Fruit fly (Drosophila melanogaster) whole organism, embryonic: ENCODE measurements around the gene Cyt-c-d.

Experiments
- CG11695 ChIP-seq: fragments of 200-800 bp; sonication (Bioruptor generic); IDR thresholded peaks from 3 replicates; pipeline ENCODE4 v1.3.6; 2022; ENCODE audit warnings: missing biosample characterization, missing genetic modification characterization
- CG1603 ChIP-seq: fragments of 200-800 bp; sonication (Bioruptor generic); optimal IDR thresholded peaks from 2 replicates; lab custom pipeline; 2019; ENCODE audit warnings: missing biosample characterization, mild to moderate bottlenecking, missing genetic modification characterization, moderate library complexity
- CG16813 ChIP-seq: fragments of 200-800 bp; sonication (Bioruptor generic); IDR thresholded peaks from 3 replicates; pipeline ENCODE4 v1.3.6; 2022; ENCODE audit warnings: missing biosample characterization, missing genetic modification characterization; ENCODE audit not compliant: partially characterized antibody
- CG18011 ChIP-seq: fragments of 200-800 bp; sonication (Bioruptor generic); optimal IDR thresholded peaks from 2 replicates; lab custom pipeline; 2017; ENCODE audit warnings: missing biosample characterization, missing genetic modification characterization, mild to moderate bottlenecking, moderate library complexity, missing genotype
- CG18764 ChIP-seq: fragments of 200-800 bp; sonication (Bioruptor generic); optimal IDR thresholded peaks from 3 replicates; lab custom pipeline; 2016; ENCODE audit warnings: missing biosample characterization, missing genetic modification characterization
- CG5180 ChIP-seq: fragments of 200-800 bp; sonication (Bioruptor generic); optimal IDR thresholded peaks from 3 replicates; lab custom pipeline; 2017; ENCODE audit warnings: missing biosample characterization, missing genetic modification characterization, mild to moderate bottlenecking, moderate library complexity, missing genetic modification reagents
- CG7963 ChIP-seq: fragments of 200-800 bp; sonication (Bioruptor generic); IDR thresholded peaks from 3 replicates; pipeline ENCODE4 v1.3.6; 2022; ENCODE audit warnings: missing biosample characterization, missing genetic modification characterization; ENCODE audit not compliant: partially characterized antibody
- CG7987 ChIP-seq: fragments of 200-800 bp; sonication (Bioruptor generic); optimal IDR thresholded peaks from 2 replicates; lab custom pipeline; 2018; ENCODE audit warnings: missing biosample characterization, mild to moderate bottlenecking, missing genetic modification characterization, moderate library complexity
- CG8765 ChIP-seq: fragments of 200-800 bp; sonication (Bioruptor generic); IDR thresholded peaks from 2 replicates; pipeline ENCODE4 v1.3.6; 2022; ENCODE audit warnings: missing biosample characterization, missing genetic modification characterization
- CG8924 ChIP-seq: fragments of 200-800 bp; optimal IDR thresholded peaks from 3 replicates; lab custom pipeline; 2019; ENCODE audit warnings: missing biosample characterization, mild to moderate bottlenecking, missing genetic modification characterization, moderate library complexity
- CHES-1-like ChIP-seq: fragments of 200-800 bp; sonication (Bioruptor generic); optimal IDR thresholded peaks from 2 replicates; lab custom pipeline; 2016; ENCODE audit warnings: missing biosample characterization, missing genetic modification characterization
- CoRest ChIP-seq: fragments of 200-800 bp; sonication (Bioruptor generic); optimal IDR thresholded peaks from 3 replicates; lab custom pipeline; 2018; ENCODE audit warnings: missing biosample characterization, mild to moderate bottlenecking, missing genetic modification characterization, moderate library complexity
- Doc3 ChIP-seq: fragments of 200-800 bp; sonication (Bioruptor generic); IDR thresholded peaks from 3 replicates; pipeline ENCODE4 v1.3.6; 2022; ENCODE audit warnings: missing biosample characterization, missing genetic modification characterization; ENCODE audit not compliant: partially characterized antibody
- E2f2 ChIP-seq: fragments of 200-800 bp; sonication (Bioruptor generic); IDR thresholded peaks from 2 replicates; pipeline ENCODE4 v1.3.6; 2022; ENCODE audit warnings: missing biosample characterization, missing genetic modification characterization
- Ets65A ChIP-seq: fragments of 200-800 bp; sonication (Bioruptor generic); peaks from one replicate; lab custom pipeline; 2016; ENCODE audit warnings: missing biosample characterization, missing genetic modification characterization
- HLH3B ChIP-seq: fragments of 200-800 bp; sonication (Bioruptor generic); IDR thresholded peaks from 2 replicates; pipeline ENCODE4 v1.3.6; 2022; ENCODE audit warnings: missing biosample characterization, missing genetic modification characterization
- Lhr ChIP-seq: fragments of 200-800 bp; sonication (Bioruptor generic); optimal IDR thresholded peaks from 3 replicates; lab custom pipeline; 2017; ENCODE audit warnings: mild to moderate bottlenecking, missing biosample characterization, missing genetic modification reagents, missing genetic modification characterization
- MBD-R2 ChIP-seq: fragments of 200-800 bp; sonication (Bioruptor generic); IDR thresholded peaks from 2 replicates; pipeline ENCODE4 v1.3.6; 2022; ENCODE audit warnings: missing biosample characterization, missing genetic modification characterization
- Opbp ChIP-seq: fragments of 200-800 bp; sonication (Bioruptor generic); IDR thresholded peaks from 3 replicates; pipeline ENCODE4 v1.3.6; 2022; ENCODE audit warnings: missing biosample characterization, missing genetic modification characterization; ENCODE audit not compliant: partially characterized antibody
- Sox100B ChIP-seq: fragments of 200-800 bp; sonication (Bioruptor generic); optimal IDR thresholded peaks from 3 replicates; lab custom pipeline; 2018; ENCODE audit warnings: missing biosample characterization, mild to moderate bottlenecking, missing genetic modification characterization
- Sry-δ ChIP-seq: fragments of 200-800 bp; sonication (Bioruptor generic); optimal IDR thresholded peaks from 2 replicates; lab custom pipeline; 2016; ENCODE audit warnings: missing biosample characterization, missing genetic modification characterization
- aop ChIP-seq: fragments of 200-800 bp; sonication (Bioruptor generic); IDR thresholded peaks from 2 replicates; pipeline ENCODE4 v1.3.6; 2022; ENCODE audit warnings: missing biosample characterization, missing genetic modification characterization
- ap ChIP-seq: fragments of 200-800 bp; sonication (Bioruptor generic); IDR thresholded peaks from 2 replicates; pipeline ENCODE4 v1.3.6; 2022; ENCODE audit warnings: missing biosample characterization, missing genetic modification characterization
- ase ChIP-seq: fragments of 200-800 bp; sonication (Bioruptor generic); IDR thresholded peaks from 3 replicates; pipeline ENCODE4 v1.3.6; 2022; ENCODE audit warnings: missing biosample characterization, missing genetic modification characterization
- ato ChIP-seq: fragments of 200-800 bp; sonication (Bioruptor generic); IDR thresholded peaks from 2 replicates; pipeline ENCODE4 v1.3.6; 2022; ENCODE audit warnings: missing biosample characterization, missing genetic modification characterization; ENCODE audit not compliant: partially characterized antibody
- bbx ChIP-seq: fragments of 200-800 bp; sonication (Bioruptor generic); IDR thresholded peaks from 2 replicates; pipeline ENCODE4 v1.3.6; 2022; ENCODE audit warnings: missing biosample characterization, missing genetic modification characterization; ENCODE audit not compliant: partially characterized antibody
- chinmo ChIP-seq: fragments of 200-800 bp; sonication (Bioruptor generic); IDR thresholded peaks from 4 replicates; pipeline ENCODE4 v1.3.6; 2022; ENCODE audit warnings: missing biosample characterization, missing genetic modification characterization; ENCODE audit not compliant: partially characterized antibody
- ci ChIP-seq: fragments of 200-800 bp; sonication (Bioruptor generic); IDR thresholded peaks from 3 replicates; pipeline ENCODE4 v1.3.6; 2022; ENCODE audit warnings: missing biosample characterization, missing genetic modification characterization
- croc ChIP-seq: fragments of 200-800 bp; sonication (Bioruptor generic); conservative IDR thresholded peaks from 3 replicates; pipeline ENCODE4 v1.3.6; 2022; ENCODE audit warnings: missing biosample characterization, missing genetic modification characterization
- disco-r ChIP-seq: fragments of 200-800 bp; sonication (Bioruptor generic); optimal IDR thresholded peaks from 2 replicates; lab custom pipeline; 2016; ENCODE audit warnings: missing biosample characterization, missing genetic modification characterization
- dm ChIP-seq: fragments of 200-800 bp; sonication (Bioruptor generic); optimal IDR thresholded peaks from 3 replicates; lab custom pipeline; 2016; ENCODE audit warnings: missing biosample characterization, missing genetic modification characterization
- dpn ChIP-seq, 2 experiments: fragments of 200-800 bp; sonication (Bioruptor generic); optimal IDR thresholded peaks; 3 replicates each; lab custom pipeline; 2016; ENCODE audit warnings: missing biosample characterization in 2 of 2, missing genetic modification characterization in 2 of 2
- emc ChIP-seq: fragments of 200-800 bp; sonication (Bioruptor generic); optimal IDR thresholded peaks from 2 replicates; lab custom pipeline; 2016; ENCODE audit warnings: missing biosample characterization, missing genetic modification characterization
- ewg ChIP-seq: fragments of 200-800 bp; sonication (Bioruptor generic); optimal IDR thresholded peaks from 3 replicates; lab custom pipeline; 2017; ENCODE audit warnings: mild to moderate bottlenecking, missing biosample characterization, missing genetic modification reagents, missing genetic modification characterization
- fu2 ChIP-seq: fragments of 200-800 bp; sonication (Bioruptor generic); optimal IDR thresholded peaks from 2 replicates; lab custom pipeline; 2016; ENCODE audit warnings: missing biosample characterization, missing genetic modification characterization
- gem ChIP-seq: fragments of 200-800 bp; sonication (Bioruptor generic); optimal IDR thresholded peaks from 2 replicates; lab custom pipeline; 2019; ENCODE audit warnings: missing biosample characterization, mild to moderate bottlenecking, missing genetic modification characterization, moderate library complexity
- inv ChIP-seq: fragments of 200-800 bp; sonication (Bioruptor generic); IDR thresholded peaks from 2 replicates; pipeline ENCODE4 v1.3.6; 2022; ENCODE audit warnings: missing biosample characterization, missing genetic modification characterization; ENCODE audit not compliant: partially characterized antibody
- ken ChIP-seq: fragments of 200-800 bp; sonication (Bioruptor generic); IDR thresholded peaks from 3 replicates; pipeline ENCODE4 v1.3.6; 2022; ENCODE audit warnings: missing biosample characterization, missing genetic modification characterization
- lilli ChIP-seq: fragments of 200-800 bp; sonication (Bioruptor generic); optimal IDR thresholded peaks from 3 replicates; lab custom pipeline; 2016; ENCODE audit warnings: missing biosample characterization, missing genetic modification characterization
- maf-S ChIP-seq: fragments of 200-800 bp; sonication (Bioruptor generic); optimal IDR thresholded peaks from 2 replicates; lab custom pipeline; 2016; ENCODE audit warnings: missing biosample characterization, missing genetic modification characterization
- pan ChIP-seq, 4 experiments: fragments of >200 bp in 3 of 4; fragments of 200-800 bp in 1 of 4; sonication (Bioruptor generic) in 1 of 4; optimal IDR thresholded peaks in 3 of 4; IDR thresholded peaks in 1 of 4; 2 replicates each; pipeline versions ENCODE4 v1.3.6 to Lab custom; 2017 to 2022; ENCODE audit warnings: missing biosample characterization in 2 of 4, missing genetic modification characterization in 2 of 4, mixed read lengths in 1 of 4
- prd ChIP-seq, 3 experiments: fragments of >200 bp in 2 of 3; fragments of 200-800 bp in 1 of 3; sonication (Bioruptor generic) in 1 of 3; optimal IDR thresholded peaks in 2 of 3; IDR thresholded peaks in 1 of 3; 2 replicates in 2 of 3; 3 replicates in 1 of 3; pipeline versions ENCODE4 v1.3.6 to Lab custom; 2017 to 2022; ENCODE audit warnings: missing biosample characterization in 1 of 3, missing genetic modification characterization in 1 of 3
- pzg ChIP-seq: fragments of 200-800 bp; sonication (Bioruptor generic); optimal IDR thresholded peaks from 3 replicates; lab custom pipeline; 2018; ENCODE audit warnings: missing biosample characterization, mild to moderate bottlenecking, missing genetic modification characterization, moderate library complexity
- run ChIP-seq: fragments of 200-800 bp; sonication (Bioruptor generic); optimal IDR thresholded peaks from 3 replicates; lab custom pipeline; 2018; ENCODE audit warnings: missing biosample characterization, mild to moderate bottlenecking, missing genetic modification characterization
- sqz ChIP-seq: fragments of 200-800 bp; sonication (Bioruptor generic); optimal IDR thresholded peaks from 3 replicates; lab custom pipeline; 2018; ENCODE audit warnings: missing biosample characterization, mild to moderate bottlenecking, missing genetic modification characterization
- tna ChIP-seq: fragments of 200-800 bp; sonication (Bioruptor generic); IDR thresholded peaks from 2 replicates; pipeline ENCODE4 v1.3.6; 2022; ENCODE audit warnings: missing biosample characterization, missing genetic modification characterization; ENCODE audit not compliant: partially characterized antibody
- unpg ChIP-seq: fragments of 200-800 bp; sonication (Bioruptor generic); optimal IDR thresholded peaks from 3 replicates; lab custom pipeline; 2018; ENCODE audit warnings: missing biosample characterization, mild to moderate bottlenecking, missing genetic modification characterization, moderate library complexity

Cyt-c-d gene

dm6 chr2L:16676651-16677359 lies 38.9 kb upstream of the Cyt-c-d start, which contains the start of the genes Trpgamma and her (continued):
- TF ChIP-seq croc (GFP tag; lab: Robert Waterston, UW) (no peak), inv (GFP tag; lab: Robert Waterston, UW) (peak; percentile 85), pan (optimal IDR thresholded peaks at IDR 0.05; lab: Kevin White, UChicago) (no peak), pan (GFP tag; optimal IDR thresholded peaks at IDR 0.05 in 1 of 2, IDR thresholded peaks at IDR 0.05 in 1 of 2) (no peak), bbx (GFP tag; lab: Robert Waterston, UW) (peak; percentile 86), CG18764 (GFP tag; lab: Kevin White, UChicago) (no peak), aop (GFP tag; lab: Robert Waterston, UW) (no peak), CHES-1-like (GFP tag; lab: Kevin White, UChicago) (peak; percentile 25), lilli (GFP tag; lab: Kevin White, UChicago) (peak; percentile 28), disco-r (GFP tag; lab: Kevin White, UChicago) (no peak), ase (GFP tag; lab: Robert Waterston, UW) (no peak), Opbp (peak; percentile 90), maf-S (GFP tag; lab: Kevin White, UChicago) (no peak), ewg (GFP tag; lab: Kevin White, UChicago) (peak; percentile 58), ato (GFP tag; lab: Robert Waterston, UW) (peak; percentile 79), Lhr (GFP tag; lab: Kevin White, UChicago) (peak; percentile 12), chinmo (GFP tag; lab: Robert Waterston, UW) (peak; percentile 61; the same call in 2 of the 4 replicates), sqz (GFP tag; lab: Kevin White, UChicago) (no peak), Sox100B (GFP tag; lab: Kevin White, UChicago) (no peak), CG5180 (GFP tag; lab: Kevin White, UChicago) (no peak), CG7963 (GFP tag; lab: Robert Waterston, UW) (peak; percentile 61; the same call in 2 of the 3 replicates), CG7987 (GFP tag; lab: Kevin White, UChicago) (peak; percentile 8), tna (GFP tag; lab: Robert Waterston, UW) (peak; percentile 73), Doc3 (peak; percentile 87), CG18011 (peak; percentile 9), prd (optimal IDR thresholded peaks at IDR 0.05; lab: Kevin White, UChicago) (no peak), prd (GFP tag; IDR thresholded peaks at IDR 0.05; lab: Robert Waterston, UW) (no peak), run (tag; lab: Kevin White, UChicago) (no peak), ken (GFP tag; lab: Robert Waterston, UW) (no peak), dpn (GFP tag; optimal IDR thresholded peaks at IDR 0.05; lab: Kevin White, UChicago) (peak in 1 of 2 experiments; percentile 4), CoRest (tag; lab: Kevin White, UChicago) (peak; percentile 22), fu2 (GFP tag; lab: Kevin White, UChicago) (no peak), ci (GFP tag; lab: Robert Waterston, UW) (no peak), Ets65A (peak; percentile 77), dm (GFP tag; lab: Kevin White, UChicago) (peak; percentile 8), CG8765 (GFP tag; lab: Robert Waterston, UW) (no peak), emc (GFP tag; lab: Kevin White, UChicago) (no peak), CG11695 (no peak), Sry-δ (GFP tag; lab: Kevin White, UChicago) (peak; percentile 81), HLH3B (GFP tag; lab: Robert Waterston, UW) (no peak), MBD-R2 (peak; percentile 40; the same call in 1 of the 2 replicates), CG16813 (GFP tag; lab: Robert Waterston, UW) (peak; percentile 87), CG8924 (peak; percentile 11), gem (tag; lab: Kevin White, UChicago) (no peak), unpg (GFP tag; lab: Kevin White, UChicago) (peak; percentile 21), ap (no peak), E2f2 (GFP tag; lab: Robert Waterston, UW) (peak; percentile 92), CG1603 (tag; lab: Kevin White, UChicago) (peak; percentile 78), pzg (GFP tag; lab: Kevin White, UChicago) (peak; percentile 87)
